Worm (Caenorhabditis elegans) whole organism, L4 larva: ENCODE measurements around the gene nhr-12.
"Not testable (repeated sequence)": the region's sequence is repeated elsewhere in the genome, so short reads cannot be mapped to it uniquely, and the experiment has no call there.

Experiments used
- F49E8.2 ChIP-seq: sonication (generic microtip); optimal IDR thresholded peaks from 2 replicates; lab custom pipeline; 2016; ENCODE audit warnings: missing compliant biosample characterization, mild to moderate bottlenecking, missing genetic modification characterization, borderline replicate concordance
- T26A8.4 ChIP-seq: fragments of 200-800 bp; sonication (Bioruptor generic); IDR thresholded peaks from 2 replicates; pipeline ENCODE4 v1.3.6; 2022; ENCODE audit warnings: missing genetic modification characterization, missing compliant biosample characterization
- Y48G9A.11 ChIP-seq: fragments of 200-800 bp; sonication (Bioruptor generic); IDR thresholded peaks from 2 replicates; pipeline ENCODE4 v1.3.6; 2022; ENCODE audit warnings: missing genetic modification reagents, missing genetic modification characterization, missing compliant biosample characterization
- arid-1 ChIP-seq: fragments of 200-800 bp; sonication (Bioruptor generic); conservative IDR thresholded peaks from 2 replicates; pipeline ENCODE4 v1.3.6; 2022; ENCODE audit warnings: missing genetic modification reagents, missing genetic modification characterization, missing compliant biosample characterization
- attf-4 ChIP-seq: sonication (generic microtip); optimal IDR thresholded peaks from 3 replicates; lab custom pipeline; 2017; ENCODE audit warnings: missing biosample characterization, missing genetic modification characterization
- ceh-20 ChIP-seq: fragments of 200-800 bp; sonication (Bioruptor generic); IDR thresholded peaks from 2 replicates; pipeline ENCODE4 v1.3.6; 2022; ENCODE audit warnings: missing genetic modification reagents, missing genetic modification characterization, missing compliant biosample characterization
- ceh-44 ChIP-seq: fragments of 200-800 bp; sonication (Bioruptor generic); IDR thresholded peaks from 2 replicates; pipeline ENCODE4 v1.3.6; 2022; ENCODE audit warnings: missing genetic modification reagents, missing genetic modification characterization, missing compliant biosample characterization
- ctbp-1 ChIP-seq: fragments of 200-800 bp; sonication (Bioruptor generic); IDR thresholded peaks from 2 replicates; pipeline ENCODE4 v1.3.6; 2022; ENCODE audit warnings: missing genetic modification reagents, missing genetic modification characterization, missing compliant biosample characterization
- daf-12 ChIP-seq: fragments of 150-350 bp; optimal IDR thresholded peaks from 2 replicates; lab custom pipeline; 2014; ENCODE audit warnings: missing biosample characterization, missing genetic modification reagents, missing genetic modification characterization
- dmd-6 ChIP-seq: fragments of 200-800 bp; sonication (Bioruptor generic); IDR thresholded peaks from 2 replicates; pipeline ENCODE4 v1.3.6; 2022; ENCODE audit warnings: missing genetic modification reagents, missing genetic modification characterization, missing compliant biosample characterization
- dmd-8 ChIP-seq: fragments of 200-800 bp; sonication (Bioruptor generic); IDR thresholded peaks from 2 replicates; pipeline ENCODE4 v1.3.6; 2022; ENCODE audit warnings: missing genetic modification characterization, missing compliant biosample characterization
- dmd-9 ChIP-seq: fragments of 200-800 bp; sonication (Bioruptor generic); IDR thresholded peaks from 2 replicates; pipeline ENCODE4 v1.3.6; 2022; ENCODE audit warnings: missing genetic modification reagents, missing genetic modification characterization, missing compliant biosample characterization
- dve-1 ChIP-seq: sonication (generic microtip); optimal IDR thresholded peaks from 2 replicates; lab custom pipeline; 2017; ENCODE audit warnings: antibody characterized with exemption, mild to moderate bottlenecking, missing genetic modification characterization, missing compliant biosample characterization; ENCODE audit not compliant: insufficient read depth
- egl-43 ChIP-seq: fragments of 200-800 bp; sonication (Bioruptor generic); IDR thresholded peaks from 2 replicates; pipeline ENCODE4 v1.3.6; 2022; ENCODE audit warnings: missing genetic modification reagents, missing genetic modification characterization, missing compliant biosample characterization
- hlh-11 ChIP-seq: fragments of 200-800 bp; sonication (Bioruptor generic); optimal IDR thresholded peaks from 2 replicates; lab custom pipeline; 2018; ENCODE audit warnings: mild to moderate bottlenecking, missing genetic modification characterization, missing compliant biosample characterization
- hmg-1.1 ChIP-seq: fragments of 200-800 bp; sonication (Bioruptor generic); IDR thresholded peaks from 2 replicates; pipeline ENCODE4 v1.3.6; 2022; ENCODE audit warnings: missing genetic modification reagents, missing genetic modification characterization, missing compliant biosample characterization
- lin-1 ChIP-seq: fragments of 200-800 bp; sonication (Bioruptor generic); IDR thresholded peaks from 2 replicates; pipeline ENCODE4 v1.3.6; 2022; ENCODE audit warnings: missing genetic modification reagents, missing genetic modification characterization, missing compliant biosample characterization
- lin-29 ChIP-seq: fragments of 200-800 bp; sonication (Bioruptor generic); IDR thresholded peaks from 2 replicates; pipeline ENCODE4 v1.3.6; 2022; ENCODE audit warnings: missing genetic modification reagents, missing genetic modification characterization, missing compliant biosample characterization
- lin-38 ChIP-seq: fragments of 200-800 bp; sonication (Bioruptor generic); IDR thresholded peaks from 2 replicates; pipeline ENCODE4 v1.3.6; 2022; ENCODE audit warnings: missing genetic modification reagents, missing genetic modification characterization, missing compliant biosample characterization
- madf-9 ChIP-seq: fragments of 200-800 bp; sonication (Bioruptor generic); conservative IDR thresholded peaks from 2 replicates; pipeline ENCODE4 v1.3.6; 2022; ENCODE audit warnings: missing genetic modification reagents, missing genetic modification characterization, missing compliant biosample characterization
- mdt-29 ChIP-seq: fragments of 200-800 bp; sonication (Bioruptor generic); IDR thresholded peaks from 2 replicates; pipeline ENCODE4 v1.3.6; 2022; ENCODE audit warnings: missing genetic modification reagents, missing genetic modification characterization, missing compliant biosample characterization
- mep-1 ChIP-seq: fragments of 150-350 bp; sonication (generic microtip); optimal IDR thresholded peaks from 3 replicates; lab custom pipeline; 2014; ENCODE audit warnings: missing biosample characterization, missing genetic modification characterization
- nhr-10 ChIP-seq: fragments of 150-350 bp; optimal IDR thresholded peaks from 2 replicates; lab custom pipeline; 2014; ENCODE audit warnings: missing biosample characterization, missing genetic modification characterization
- nhr-102 ChIP-seq: sonication (generic microtip); optimal IDR thresholded peaks from 2 replicates; lab custom pipeline; 2016; ENCODE audit warnings: mild to moderate bottlenecking, missing genetic modification characterization, moderate library complexity, missing compliant biosample characterization
- nhr-41 ChIP-seq: fragments of 200-800 bp; sonication (Bioruptor generic); IDR thresholded peaks from 2 replicates; pipeline ENCODE4 v1.3.6; 2022; ENCODE audit warnings: missing genetic modification reagents, missing genetic modification characterization, missing compliant biosample characterization
- nhr-76 ChIP-seq: fragments of 150-350 bp; optimal IDR thresholded peaks from 2 replicates; lab custom pipeline; 2014; ENCODE audit warnings: missing biosample characterization, missing genetic modification characterization
- pha-4 ChIP-seq, 2 experiments: fragments of 150-350 bp in 1 of 2; fragments of 200-800 bp in 1 of 2; sonication (Bioruptor generic) in 1 of 2; IDR thresholded peaks in 1 of 2; optimal IDR thresholded peaks in 1 of 2; 2 replicates each; pipeline versions ENCODE4 v1.3.6 to Lab custom; 2014 to 2022; ENCODE audit warnings: missing genetic modification characterization in 2 of 2, missing genetic modification reagents in 2 of 2, missing biosample characterization in 1 of 2, missing compliant biosample characterization in 1 of 2
- set-16 ChIP-seq: fragments of 200-800 bp; sonication (Bioruptor generic); IDR thresholded peaks from 2 replicates; pipeline ENCODE4 v1.3.6; 2022; ENCODE audit warnings: missing genetic modification reagents, missing genetic modification characterization, missing compliant biosample characterization
- snpc-1.2 ChIP-seq: fragments of 200-800 bp; sonication (Bioruptor generic); IDR thresholded peaks from 2 replicates; pipeline ENCODE4 v1.3.6; 2022; ENCODE audit warnings: missing genetic modification reagents, missing genetic modification characterization, missing compliant biosample characterization
- vab-7 ChIP-seq: fragments of 200-800 bp; sonication (Bioruptor generic); IDR thresholded peaks from 2 replicates; pipeline ENCODE4 v1.3.6; 2022; ENCODE audit warnings: missing genetic modification reagents, missing genetic modification characterization, missing compliant biosample characterization
- zag-1 ChIP-seq: fragments of 150-350 bp; optimal IDR thresholded peaks from 2 replicates; lab custom pipeline; 2014; ENCODE audit warnings: missing biosample characterization, missing genetic modification characterization
- zfp-3 ChIP-seq: fragments of 200-800 bp; sonication (Bioruptor generic); conservative IDR thresholded peaks from 2 replicates; pipeline ENCODE4 v1.3.6; 2022; ENCODE audit warnings: missing genetic modification reagents, missing genetic modification characterization, missing compliant biosample characterization
- zip-11 ChIP-seq: fragments of 200-800 bp; sonication (Bioruptor generic); IDR thresholded peaks from 2 replicates; pipeline ENCODE4 v1.3.6; 2022; ENCODE audit warnings: missing genetic modification characterization, missing compliant biosample characterization

The nhr-12 gene

ce11 chrV:10051855-10052254 is 32.0 kb downstream of the nhr-12 start, which contains the start of gene str-118:
Gene str-118, plus strand, starts transcription at chrV:10052155.
- TF ChIP-seq zip-11: no peak
- TF ChIP-seq F49E8.2 (tag; lab: Kevin White, UChicago): no peak
- TF ChIP-seq daf-12: no peak
- TF ChIP-seq hlh-11 (tag; lab: Kevin White, UChicago): no peak
- no peak for TF ChIP-seq zag-1 (tag; lab: Kevin White, UChicago)
- no peak for TF ChIP-seq attf-4 (tag; lab: Kevin White, UChicago)
- no peak for TF ChIP-seq nhr-76 (tag; lab: Kevin White, UChicago)
- no peak for TF ChIP-seq nhr-10 (tag; lab: Kevin White, UChicago)
- no peak for TF ChIP-seq lin-1 (GFP tag; lab: Robert Waterston, UW)
- no peak for TF ChIP-seq ceh-20 (GFP tag; lab: Robert Waterston, UW)
- no peak for TF ChIP-seq mep-1 (tag; lab: Kevin White, UChicago)
- TF ChIP-seq snpc-1.2 (GFP tag; lab: Robert Waterston, UW): no peak
- TF ChIP-seq dve-1: no peak

ce11 chrV:10049192-10049816 is 34.5 kb downstream of the nhr-12 start:
- peak; percentile 75; the same call in 1 of the 2 replicates for TF ChIP-seq nhr-41 (GFP tag; lab: Robert Waterston, UW)
- peak; percentile 65 for TF ChIP-seq pha-4 (GFP tag; IDR thresholded peaks at IDR 0.05; lab: Robert Waterston, UW)
- not testable (repeated sequence) for TF ChIP-seq pha-4 (tag; optimal IDR thresholded peaks at IDR 0.05; lab: Kevin White, UChicago)
- TF ChIP-seq T26A8.4 (GFP tag; lab: Robert Waterston, UW): peak; percentile 72
- TF ChIP-seq ctbp-1 (GFP tag; lab: Robert Waterston, UW): 0 out of 2 replicates have a peak, but pooled peaks have one; percentile 20
- 0 out of 2 replicates have a peak, but pooled peaks have one; percentile 50 for TF ChIP-seq ceh-44 (GFP tag; lab: Robert Waterston, UW)
- peak; percentile 64; the same call in 1 of the 2 replicates for TF ChIP-seq hmg-1.1 (GFP tag; lab: Robert Waterston, UW)
- TF ChIP-seq mdt-29 (GFP tag; lab: Robert Waterston, UW): peak; percentile 64
- peak; percentile 67 for TF ChIP-seq dmd-6 (GFP tag; lab: Robert Waterston, UW)
- TF ChIP-seq nhr-102 (tag; lab: Kevin White, UChicago): peak; percentile 16
- TF ChIP-seq arid-1 (GFP tag; lab: Robert Waterston, UW): peak; percentile 31; the same call in 1 of the 2 replicates
- peak; percentile 89 for TF ChIP-seq set-16 (GFP tag; lab: Robert Waterston, UW)
- TF ChIP-seq dmd-8: 0 out of 2 replicates have a peak, but pooled peaks have one; percentile 26
- peak; percentile 51; the same call in 1 of the 2 replicates for TF ChIP-seq lin-29 (GFP tag; lab: Robert Waterston, UW)
- peak; percentile 31; the same call in 1 of the 2 replicates for TF ChIP-seq Y48G9A.11 (GFP tag; lab: Robert Waterston, UW)
- 0 out of 2 replicates have a peak, but pooled peaks have one; percentile 21 for TF ChIP-seq vab-7 (GFP tag; lab: Robert Waterston, UW)
- 0 out of 2 replicates have a peak, but pooled peaks have one; percentile 36 for TF ChIP-seq dmd-9 (GFP tag; lab: Robert Waterston, UW)
- 0 out of 2 replicates have a peak, but pooled peaks have one; percentile 56 for TF ChIP-seq madf-9 (GFP tag; lab: Robert Waterston, UW)
- TF ChIP-seq lin-38: peak; percentile 69
- 0 out of 2 replicates have a peak, but pooled peaks have one; percentile 54 for TF ChIP-seq zfp-3 (GFP tag; lab: Robert Waterston, UW)
- peak; percentile 61; the same call in 1 of the 2 replicates for TF ChIP-seq ceh-20 (GFP tag; lab: Robert Waterston, UW)

ce11 chrV:10047189-10047588 is 36.7 kb downstream of the nhr-12 start:
- TF ChIP-seq egl-43 (GFP tag; lab: Robert Waterston, UW) (peak; percentile 22; the same call in 1 of the 2 replicates), arid-1 (GFP tag; lab: Robert Waterston, UW) (no peak)
